Worm (Caenorhabditis elegans): Measurements from ENCODE around the gene cpr-5.

Gene cpr-5

ce11 chrV:1131880-1132623 is 1.8 kb downstream of the cpr-5 start, which contains the start of gene W07B8.4 (continued):
- TF ChIP-seq lsy-2 (tag; optimal IDR thresholded peaks at IDR 0.05) = no peak
- no peak; the same call in 1 of the 2 replicates for TF ChIP-seq snpc-1.2 (GFP tag; IDR thresholded peaks at IDR 0.05)
- TF ChIP-seq nhr-102 (tag; optimal IDR thresholded peaks at IDR 0.05) = peak; percentile 3
- TF ChIP-seq F37D6.2 (tag; optimal IDR thresholded peaks at IDR 0.05) = no peak
- no peak for TF ChIP-seq Y105C5A.15 (GFP tag; IDR thresholded peaks at IDR 0.05)
- TF ChIP-seq rbr-2 (tag; optimal IDR thresholded peaks at IDR 0.05) = no peak
- no peak for TF ChIP-seq dpl-1 (GFP tag; optimal IDR thresholded peaks at IDR 0.05)
- TF ChIP-seq daf-19 (GFP tag; conservative IDR thresholded peaks at IDR 0.05) = no peak
- TF ChIP-seq skn-1 (tag; optimal IDR thresholded peaks at IDR 0.05) = no peak
- no peak for TF ChIP-seq arid-1 (GFP tag; conservative IDR thresholded peaks at IDR 0.05)
- TF ChIP-seq dmd-6 (GFP tag; IDR thresholded peaks at IDR 0.05) = no peak
- TF ChIP-seq spr-3 (GFP tag; optimal IDR thresholded peaks at IDR 0.05) = no peak
- TF ChIP-seq nhr-10 (tag; optimal IDR thresholded peaks at IDR 0.05) = no peak
- TF ChIP-seq ces-1 (GFP tag; optimal IDR thresholded peaks at IDR 0.05) = no peak
- 0 out of 2 replicates have a peak, but pooled peaks have one; percentile 52 for TF ChIP-seq pha-4 (GFP tag; IDR thresholded peaks at IDR 0.05)
- no peak for TF ChIP-seq pha-4 (tag; optimal IDR thresholded peaks at IDR 0.05)
- TF ChIP-seq lin-39 (tag; optimal IDR thresholded peaks at IDR 0.05) = no peak
- TF ChIP-seq attf-4 (tag; optimal IDR thresholded peaks at IDR 0.05) = no peak
- TF ChIP-seq mxl-2 (GFP tag; conservative IDR thresholded peaks at IDR 0.05) = no peak
- no peak for TF ChIP-seq tag-97 (GFP tag; IDR thresholded peaks at IDR 0.05)
- 0 out of 2 replicates have a peak, but pooled peaks have one; percentile 46 for TF ChIP-seq D1046.2 (GFP tag; IDR thresholded peaks at IDR 0.05)
- peak; percentile 38 for TF ChIP-seq aha-1 (tag)
- no peak for TF ChIP-seq ceh-32 (tag; optimal IDR thresholded peaks at IDR 0.05; ENCODE audit: poor library complexity)
- TF ChIP-seq lin-13 (GFP tag; optimal IDR thresholded peaks at IDR 0.05) = no peak
- no peak for TF ChIP-seq egl-27 (tag; optimal IDR thresholded peaks at IDR 0.05)
- TF ChIP-seq snpc-4 (tag; optimal IDR thresholded peaks at IDR 0.05) = no peak
- no peak for TF ChIP-seq ztf-7 (tag; optimal IDR thresholded peaks at IDR 0.05)
- TF ChIP-seq ceh-82 (tag; optimal IDR thresholded peaks at IDR 0.05) = no peak
- no peak for TF ChIP-seq nhr-237 (tag; optimal IDR thresholded peaks at IDR 0.05)
- TF ChIP-seq nhr-28 (tag; optimal IDR thresholded peaks at IDR 0.05) = no peak
- TF ChIP-seq ama-1 (optimal IDR thresholded peaks at IDR 0.05) = no peak
- TF ChIP-seq unc-130 (GFP tag; optimal IDR thresholded peaks at IDR 0.05) = no peak
- TF ChIP-seq lim-7 (GFP tag; IDR thresholded peaks at IDR 0.05) = no peak
- TF ChIP-seq lin-29 (GFP tag; IDR thresholded peaks at IDR 0.05) = no peak
- no peak for TF ChIP-seq hif-1 (tag; optimal IDR thresholded peaks at IDR 0.05)
- no peak for TF ChIP-seq Y75B8A.6 (GFP tag; IDR thresholded peaks at IDR 0.05)
- TF ChIP-seq nhr-77 (tag; optimal IDR thresholded peaks at IDR 0.05) = no peak
- TF ChIP-seq lin-38 (GFP tag; IDR thresholded peaks at IDR 0.05) = peak; percentile 41
- no peak for TF ChIP-seq aly-2 (tag; optimal IDR thresholded peaks at IDR 0.05)
- TF ChIP-seq vab-7 (GFP tag; IDR thresholded peaks at IDR 0.05) = no peak
- TF ChIP-seq fos-1 (tag; optimal IDR thresholded peaks at IDR 0.05) = no peak
- TF ChIP-seq zfp-2 (tag; optimal IDR thresholded peaks at IDR 0.05) = no peak
- peak; percentile 31; the same call in 1 of the 2 replicates for TF ChIP-seq Y48G9A.11 (GFP tag; IDR thresholded peaks at IDR 0.05)
- peak; percentile 62; the same call in 1 of the 2 replicates for TF ChIP-seq zfp-3 (GFP tag; conservative IDR thresholded peaks at IDR 0.05)
- no peak for TF ChIP-seq lin-1 (GFP tag; IDR thresholded peaks at IDR 0.05)
- no peak for TF ChIP-seq F26F4.8 (GFP tag; conservative IDR thresholded peaks at IDR 0.05)
- no peak for TF ChIP-seq ceh-44 (GFP tag; IDR thresholded peaks at IDR 0.05)
- no peak for TF ChIP-seq nhr-6 (tag; optimal IDR thresholded peaks at IDR 0.05)
- TF ChIP-seq saeg-2 (GFP tag; IDR thresholded peaks at IDR 0.05) = no peak
